Worm (Caenorhabditis elegans): Measurements from ENCODE around the gene hpd-1.

- TF ChIP-seq ccch-3 (GFP tag; optimal IDR thresholded peaks at IDR 0.05) (no peak), nfya-1 (tag; optimal IDR thresholded peaks at IDR 0.05; ENCODE audit: borderline replicate concordance, insufficient read depth) (no peak), ztf-6 (GFP tag; IDR thresholded peaks at IDR 0.05) (no peak), pbrm-1 (GFP tag; IDR thresholded peaks at IDR 0.05) (0 out of 2 replicates have a peak, but pooled peaks have one; percentile 23), Y56A3A.18 (GFP tag; IDR thresholded peaks at IDR 0.05) (no peak), F33H1.4 (GFP tag; IDR thresholded peaks at IDR 0.05) (no peak), zfh-2 (GFP tag; conservative IDR thresholded peaks at IDR 0.05) (no peak), dpff-1 (tag; optimal IDR thresholded peaks at IDR 0.05) (no peak), unc-62 (GFP tag; optimal IDR thresholded peaks at IDR 0.05) (no peak), let-607 (tag; optimal IDR thresholded peaks at IDR 0.05) (no peak), ceh-91 (GFP tag; IDR thresholded peaks at IDR 0.05) (no peak)
Observed at ce11 chrIII:10536087-10536723, 879 bp downstream of the hpd-1 start.
